Worm (Caenorhabditis elegans) whole organism, L4/young adult: ENCODE data around the gene F49C12.2.

Experiments
- W03F9.2 ChIP-seq: fragments of 150-350 bp; optimal IDR thresholded peaks from 2 replicates; lab custom pipeline; 2014; ENCODE audit warnings: missing biosample characterization, missing genetic modification characterization
- dao-5 ChIP-seq: sonication (generic microtip); optimal IDR thresholded peaks from 2 replicates; lab custom pipeline; 2016; ENCODE audit warnings: missing genotype, missing genetic modification characterization, moderate library complexity, missing compliant biosample characterization
- him-1 ChIP-seq: sonication (generic microtip); optimal IDR thresholded peaks from 2 replicates; lab custom pipeline; 2016; ENCODE audit warnings: missing genotype, missing genetic modification reagents, missing genetic modification characterization, missing compliant biosample characterization

DNA sequence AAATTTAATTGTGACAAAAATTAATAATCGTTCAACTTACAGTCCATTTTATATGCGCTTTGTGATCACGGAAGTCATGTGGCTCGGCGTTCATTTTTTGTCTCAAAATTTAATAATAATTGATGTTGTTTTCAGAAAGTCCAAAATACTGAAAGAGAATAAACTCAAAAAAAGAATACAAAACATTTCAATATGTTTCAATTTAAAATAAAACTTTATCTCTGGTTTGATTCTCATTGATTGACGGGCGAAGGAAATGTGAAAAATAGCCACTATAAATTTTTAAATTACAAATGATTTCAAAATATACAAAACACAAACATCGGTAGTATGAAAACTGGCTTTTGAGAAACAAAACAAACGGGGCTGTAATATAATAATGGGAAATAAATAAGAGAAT is 40.2 kb upstream of the F49C12.2 start, which contains the start of gene T20D3.6:
- no peak for TF ChIP-seq him-1 (tag; lab: Kevin White, UChicago)
- TF ChIP-seq W03F9.2: no peak
- TF ChIP-seq dao-5 (tag; lab: Kevin White, UChicago): no peak
